Worm (Caenorhabditis elegans): ENCODE results near the gene cul-2.

- no peak for TF ChIP-seq ceh-82 (tag; optimal IDR thresholded peaks at IDR 0.05)
- no peak for TF ChIP-seq nhr-102 (tag; optimal IDR thresholded peaks at IDR 0.05)
- no peak for TF ChIP-seq egl-27 (tag; optimal IDR thresholded peaks at IDR 0.05)
Observed at ce11 chrIII:13651414-13651813, 35.7 kb upstream of the cul-2 start.
